Worm (Caenorhabditis elegans) whole organism, young adult: ENCODE measurements around the gene frpr-4.

Source experiments
- B0035.1 ChIP-seq: sonication (generic microtip); optimal IDR thresholded peaks from 2 replicates; lab custom pipeline; 2016; ENCODE audit warnings: missing genetic modification characterization, mild to moderate bottlenecking, missing compliant biosample characterization, missing genotype, missing genetic modification reagents
- C06A6.2 ChIP-seq: fragments of 200-800 bp; sonication (Bioruptor generic); conservative IDR thresholded peaks from 2 replicates; pipeline ENCODE4 v1.3.6; 2022; ENCODE audit warnings: missing genetic modification characterization, missing compliant biosample characterization
- D2030.7 ChIP-seq: fragments of 200-800 bp; sonication (Bioruptor generic); IDR thresholded peaks from 2 replicates; pipeline ENCODE4 v1.3.6; 2022; ENCODE audit warnings: missing genetic modification reagents, missing genetic modification characterization, missing compliant biosample characterization
- F10E7.11 ChIP-seq: sonication (generic microtip); optimal IDR thresholded peaks from 2 replicates; lab custom pipeline; 2017; ENCODE audit warnings: mild to moderate bottlenecking, missing genetic modification characterization, moderate library complexity, missing compliant biosample characterization
- F33H1.4 ChIP-seq: fragments of 200-800 bp; sonication (Bioruptor generic); IDR thresholded peaks from 2 replicates; pipeline ENCODE4 v1.3.6; 2022; ENCODE audit warnings: missing genetic modification reagents, missing genetic modification characterization, missing compliant biosample characterization
- F39B2.1 ChIP-seq: fragments of 200-800 bp; sonication (Bioruptor generic); IDR thresholded peaks from 2 replicates; pipeline ENCODE4 v1.3.6; 2022; ENCODE audit warnings: missing genetic modification reagents, missing genetic modification characterization, missing compliant biosample characterization
- K12H6.12 ChIP-seq: fragments of 200-800 bp; sonication (Bioruptor generic); optimal IDR thresholded peaks from 2 replicates; lab custom pipeline; 2018; ENCODE audit warnings: mild to moderate bottlenecking, missing genetic modification characterization, missing compliant biosample characterization
- T26A5.8 ChIP-seq: sonication (generic microtip); optimal IDR thresholded peaks from 2 replicates; lab custom pipeline; 2016; ENCODE audit warnings: missing genetic modification characterization, missing compliant biosample characterization
- Y56A3A.18 ChIP-seq: fragments of 200-800 bp; sonication (Bioruptor generic); IDR thresholded peaks from 2 replicates; pipeline ENCODE4 v1.3.6; 2022; ENCODE audit warnings: missing genetic modification reagents, missing genetic modification characterization, missing compliant biosample characterization
- akir-1 ChIP-seq: fragments of 200-800 bp; sonication (Bioruptor generic); optimal IDR thresholded peaks from 2 replicates; lab custom pipeline; 2018; ENCODE audit warnings: mild to moderate bottlenecking, missing genetic modification characterization, moderate library complexity, missing compliant biosample characterization
- ama-1 ChIP-seq, 3 experiments: fragments of 150-350 bp in 1 of 3; sonication (generic microtip) in 2 of 3; optimal IDR thresholded peaks; 2 replicates each; lab custom pipeline; 2014 to 2018; ENCODE audit warnings: missing biosample characterization in 2 of 3, missing genetic modification characterization in 2 of 3, missing genetic modification reagents in 2 of 3
- aptf-3 ChIP-seq: fragments of 200-800 bp; sonication (Bioruptor generic); IDR thresholded peaks from 2 replicates; pipeline ENCODE4 v1.3.6; 2022; ENCODE audit warnings: missing genetic modification characterization, missing compliant biosample characterization
- atf-7 ChIP-seq: sonication (generic microtip); optimal IDR thresholded peaks from 2 replicates; lab custom pipeline; 2017; ENCODE audit warnings: mild to moderate bottlenecking, missing genetic modification characterization, missing compliant biosample characterization
- attf-3 ChIP-seq: fragments of 200-800 bp; sonication (Bioruptor generic); conservative IDR thresholded peaks from 2 replicates; pipeline ENCODE4 v1.3.6; 2022; ENCODE audit warnings: missing genetic modification reagents, missing genetic modification characterization, missing compliant biosample characterization
- attf-5 ChIP-seq: fragments of 200-800 bp; sonication (Bioruptor generic); optimal IDR thresholded peaks from 2 replicates; lab custom pipeline; 2018; ENCODE audit warnings: mild to moderate bottlenecking, missing genetic modification characterization, missing compliant biosample characterization
- ccch-3 ChIP-seq: fragments of 200-800 bp; sonication (Bioruptor generic); optimal IDR thresholded peaks from 2 replicates; lab custom pipeline; 2018; ENCODE audit warnings: mild to moderate bottlenecking, missing genetic modification characterization, missing compliant biosample characterization
- ceh-40 ChIP-seq: fragments of 200-800 bp; sonication (Bioruptor generic); IDR thresholded peaks from 2 replicates; pipeline ENCODE4 v1.3.6; 2022; ENCODE audit warnings: missing genetic modification characterization, missing compliant biosample characterization
- die-1 ChIP-seq: sonication (generic microtip); optimal IDR thresholded peaks from 2 replicates; lab custom pipeline; 2016; ENCODE audit warnings: missing genotype, mild to moderate bottlenecking, missing genetic modification characterization, missing compliant biosample characterization
- dpff-1 ChIP-seq: sonication (generic microtip); optimal IDR thresholded peaks from 2 replicates; lab custom pipeline; 2017; ENCODE audit warnings: mild to moderate bottlenecking, missing genetic modification characterization, missing compliant biosample characterization
- dpl-1 ChIP-seq: fragments of 150-350 bp; optimal IDR thresholded peaks from 2 replicates; lab custom pipeline; 2014; ENCODE audit warnings: missing biosample characterization, missing genetic modification reagents, missing genetic modification characterization
- egrh-3 ChIP-seq: fragments of 200-800 bp; sonication (Bioruptor generic); IDR thresholded peaks from 2 replicates; pipeline ENCODE4 v1.3.6; 2022; ENCODE audit warnings: missing genetic modification reagents, missing genetic modification characterization, missing compliant biosample characterization
- ets-4 ChIP-seq: fragments of 200-800 bp; sonication (Bioruptor generic); optimal IDR thresholded peaks from 2 replicates; lab custom pipeline; 2018; ENCODE audit warnings: mild to moderate bottlenecking, missing genetic modification characterization, missing compliant biosample characterization
- gei-17 ChIP-seq: fragments of 200-800 bp; sonication (Bioruptor generic); optimal IDR thresholded peaks from 2 replicates; lab custom pipeline; 2018; ENCODE audit warnings: mild to moderate bottlenecking, missing genetic modification characterization, missing compliant biosample characterization
- him-1 ChIP-seq: sonication (generic microtip); optimal IDR thresholded peaks from 2 replicates; lab custom pipeline; 2016; ENCODE audit warnings: missing genotype, missing genetic modification reagents, missing genetic modification characterization, missing compliant biosample characterization
- hlh-26 ChIP-seq: fragments of 200-800 bp; sonication (Bioruptor generic); conservative IDR thresholded peaks from 2 replicates; pipeline ENCODE4 v1.3.6; 2022; ENCODE audit warnings: missing genetic modification reagents, missing genetic modification characterization, missing compliant biosample characterization
- hrde-1 ChIP-seq: sonication (generic microtip); optimal IDR thresholded peaks from 2 replicates; lab custom pipeline; 2016; ENCODE audit warnings: missing genetic modification characterization, mild to moderate bottlenecking, missing compliant biosample characterization, moderate library complexity, missing genotype, missing genetic modification reagents, borderline replicate concordance
- lag-1 ChIP-seq: fragments of 200-800 bp; sonication (Bioruptor generic); IDR thresholded peaks from 2 replicates; pipeline ENCODE4 v1.3.6; 2022; ENCODE audit warnings: missing genetic modification reagents, missing genetic modification characterization, missing compliant biosample characterization
- let-607 ChIP-seq, 2 experiments: fragments of 200-800 bp in 1 of 2; sonication (Bioruptor generic) in 1 of 2; sonication (generic microtip) in 1 of 2; optimal IDR thresholded peaks; 2 replicates each; lab custom pipeline; 2016 to 2018; ENCODE audit warnings: mild to moderate bottlenecking in 2 of 2, missing compliant biosample characterization in 2 of 2, missing genetic modification characterization in 2 of 2, moderate library complexity in 2 of 2, missing genotype in 1 of 2
- lin-26 ChIP-seq: fragments of 200-800 bp; sonication (Bioruptor generic); IDR thresholded peaks from 2 replicates; pipeline ENCODE4 v1.3.6; 2022; ENCODE audit warnings: missing genetic modification reagents, missing genetic modification characterization, missing compliant biosample characterization
- lin-35 ChIP-seq, 3 experiments: fragments of 150-350 bp in 2 of 3; sonication (generic microtip) in 1 of 3; optimal IDR thresholded peaks; 2 replicates each; lab custom pipeline; 2014 to 2018; ENCODE audit warnings: missing biosample characterization in 3 of 3, missing genetic modification characterization in 3 of 3, missing genetic modification reagents in 3 of 3
- madf-3 ChIP-seq: fragments of 200-800 bp; sonication (Bioruptor generic); IDR thresholded peaks from 2 replicates; pipeline ENCODE4 v1.3.6; 2022; ENCODE audit warnings: missing genetic modification reagents, missing genetic modification characterization, missing compliant biosample characterization
- madf-8 ChIP-seq: fragments of 200-800 bp; sonication (Bioruptor generic); conservative IDR thresholded peaks from 2 replicates; pipeline ENCODE4 v1.3.6; 2022; ENCODE audit warnings: missing genetic modification reagents, missing genetic modification characterization, missing compliant biosample characterization
- mel-28 ChIP-seq: sonication (generic microtip); optimal IDR thresholded peaks from 2 replicates; lab custom pipeline; 2016; ENCODE audit warnings: borderline replicate concordance, mild to moderate bottlenecking, missing genetic modification characterization, missing compliant biosample characterization
- nhr-27 ChIP-seq: fragments of 200-800 bp; sonication (Bioruptor generic); optimal IDR thresholded peaks from 2 replicates; lab custom pipeline; 2018; ENCODE audit warnings: mild to moderate bottlenecking, missing genetic modification characterization, moderate library complexity, missing compliant biosample characterization
- pbrm-1 ChIP-seq: fragments of 200-800 bp; sonication (Bioruptor generic); IDR thresholded peaks from 2 replicates; pipeline ENCODE4 v1.3.6; 2022; ENCODE audit warnings: missing genetic modification reagents, missing genetic modification characterization, missing compliant biosample characterization
- sdz-38 ChIP-seq: sonication (generic microtip); optimal IDR thresholded peaks from 2 replicates; lab custom pipeline; 2016; ENCODE audit warnings: missing genotype, missing genetic modification characterization, missing compliant biosample characterization
- snpc-3.4 ChIP-seq: sonication (generic microtip); optimal IDR thresholded peaks from 2 replicates; lab custom pipeline; 2017; ENCODE audit warnings: missing genetic modification characterization, mild to moderate bottlenecking, missing compliant biosample characterization, antibody characterized with exemption, moderate library complexity, missing genotype, missing genetic modification reagents
- somi-1 ChIP-seq: fragments of 200-800 bp; sonication (Bioruptor generic); optimal IDR thresholded peaks from 2 replicates; lab custom pipeline; 2018; ENCODE audit warnings: mild to moderate bottlenecking, missing genetic modification characterization, missing compliant biosample characterization
- unc-62 ChIP-seq: fragments of 150-350 bp; optimal IDR thresholded peaks from 2 replicates; lab custom pipeline; 2014; ENCODE audit warnings: missing biosample characterization, missing genetic modification reagents, missing genetic modification characterization
- ztf-18 ChIP-seq: sonication (generic microtip); optimal IDR thresholded peaks from 2 replicates; lab custom pipeline; 2016; ENCODE audit warnings: missing genotype, mild to moderate bottlenecking, missing genetic modification characterization, missing compliant biosample characterization
- ztf-28 ChIP-seq: fragments of 200-800 bp; sonication (Bioruptor generic); IDR thresholded peaks from 2 replicates; pipeline ENCODE4 v1.3.6; 2022; ENCODE audit warnings: missing genetic modification reagents, missing genetic modification characterization, missing compliant biosample characterization

The frpr-4 gene

DNA sequence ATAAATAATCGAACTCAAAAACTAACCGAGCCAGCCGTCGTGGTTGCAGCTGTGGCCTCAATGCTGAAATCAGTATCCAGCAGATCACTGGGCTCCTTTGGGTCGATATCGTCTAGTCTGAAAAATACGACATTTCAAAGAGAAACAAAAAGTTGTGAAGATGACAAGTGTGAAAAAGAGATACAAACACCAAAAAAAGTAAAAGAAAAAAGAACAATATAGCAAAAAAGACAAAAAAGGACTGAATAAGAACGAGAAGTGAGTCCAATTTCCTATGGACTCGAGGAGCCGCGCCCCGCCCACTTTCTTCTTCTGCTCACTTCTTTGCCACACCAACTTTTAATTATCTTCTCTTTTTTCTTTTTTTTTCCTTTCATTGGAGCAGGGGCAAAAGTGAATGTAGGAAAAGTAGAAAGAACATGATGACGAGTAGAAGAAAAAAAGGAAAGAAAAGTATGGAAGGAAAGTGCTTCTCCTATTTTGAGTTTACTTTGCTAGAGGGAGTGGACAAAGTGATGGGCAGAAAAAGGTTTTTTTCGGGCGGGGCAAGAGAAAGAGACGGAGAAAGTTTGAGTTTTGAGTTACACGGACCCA is 16.5 kb upstream of the frpr-4 start, which contains the start of gene drn-1:
drn-1 (minus strand) TSS at position 117 of the 594 bp plus-strand sequence.
- TF ChIP-seq Y56A3A.18 = no peak

DNA sequence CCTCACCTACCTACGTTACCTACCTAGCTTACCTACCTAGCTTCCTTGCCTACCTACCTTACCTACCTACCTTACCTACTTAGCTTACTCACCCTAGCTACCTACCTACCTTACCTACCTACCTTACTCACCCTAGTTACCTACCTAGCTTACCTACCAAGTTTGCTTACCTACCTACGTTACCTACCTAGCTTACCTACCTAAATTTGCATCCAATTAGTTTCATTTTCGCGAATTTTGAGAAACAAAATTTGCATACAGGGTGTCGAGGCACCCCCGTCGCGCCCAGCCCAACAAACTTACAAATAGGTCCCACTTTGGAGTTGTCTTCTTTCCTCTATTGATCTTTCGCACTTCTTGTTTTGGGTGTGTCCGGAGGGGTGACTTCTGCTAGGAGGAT is 13.6 kb upstream of the frpr-4 start:
- TF ChIP-seq dpl-1 (GFP tag; lab: Kevin White, UChicago) (no peak), let-607 (tag; optimal IDR thresholded peaks at IDR 0.05; lab: Kevin White, UChicago) (no peak), nhr-27 (no peak)

DNA sequence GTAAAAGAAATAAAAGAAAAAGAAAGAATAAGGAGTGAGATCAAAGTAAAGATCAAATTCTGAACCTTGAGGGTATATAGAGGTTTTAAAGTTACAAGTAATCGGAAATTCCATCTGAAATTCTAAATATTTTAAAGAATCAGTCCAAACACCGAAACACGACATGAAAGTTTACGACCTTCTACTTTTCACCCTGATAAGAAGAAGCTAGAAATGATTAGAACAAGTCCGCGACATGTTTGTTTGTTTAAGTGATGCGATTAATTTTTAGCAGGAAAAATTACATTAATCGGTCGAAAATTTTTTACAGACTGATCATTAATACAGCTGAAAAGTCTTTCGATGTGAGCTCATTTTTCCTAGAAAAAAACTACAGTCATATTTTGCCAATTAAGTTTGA is 9.3 kb upstream of the frpr-4 start:
- TF ChIP-seq ama-1 (optimal IDR thresholded peaks at IDR 0.05; lab: Kevin White, UChicago) = no peak
- no peak for TF ChIP-seq ama-1 (GFP tag; optimal IDR thresholded peaks at IDR 0.05; lab: Kevin White, UChicago)
- TF ChIP-seq lag-1 (GFP tag; lab: Robert Waterston, UW) = no peak
- TF ChIP-seq F33H1.4 = no peak
- TF ChIP-seq lin-26 (GFP tag; lab: Robert Waterston, UW) = no peak
- no peak for TF ChIP-seq ztf-18 (tag; lab: Kevin White, UChicago)
- TF ChIP-seq atf-7 (tag; lab: Kevin White, UChicago) = no peak
- TF ChIP-seq T26A5.8 (tag; lab: Kevin White, UChicago) = no peak

DNA sequence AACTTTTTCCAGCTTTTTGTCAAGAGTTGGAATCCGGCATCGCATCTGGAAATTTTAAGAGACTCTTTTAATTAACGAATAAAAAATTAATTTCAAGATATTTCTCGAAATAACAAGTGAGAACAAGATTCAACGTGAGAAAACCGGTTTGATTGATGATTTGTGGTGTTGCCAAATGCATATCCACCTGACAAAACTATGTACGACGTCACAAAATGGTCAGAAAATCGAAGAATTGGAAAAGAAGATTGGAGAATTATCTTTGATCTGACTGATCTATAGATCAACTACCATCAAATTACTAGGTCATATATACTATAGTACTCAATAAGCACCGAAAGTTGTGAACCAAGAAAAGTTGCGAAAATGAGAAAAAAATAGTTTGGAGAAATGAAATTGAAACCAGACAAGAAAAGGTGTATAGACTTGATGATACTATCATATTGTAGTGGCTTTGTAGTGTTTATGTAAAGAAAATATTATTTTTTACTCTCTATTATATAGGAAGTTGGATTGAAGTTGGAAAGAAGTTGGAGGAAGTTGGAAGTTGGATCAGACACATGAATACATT is 8.5 kb downstream of the frpr-4 start, which contains the start of gene ptr-6:
ptr-6 (minus strand) TSS at position 47 of the 571 bp plus-strand sequence.
- TF ChIP-seq F10E7.11 (tag; lab: Kevin White, UChicago) (no peak), D2030.7 (GFP tag; lab: Robert Waterston, UW) (no peak), pbrm-1 (GFP tag; lab: Robert Waterston, UW) (no peak), mel-28 (tag; lab: Kevin White, UChicago) (no peak), hrde-1 (tag; lab: Kevin White, UChicago) (no peak), ceh-40 (GFP tag; lab: Robert Waterston, UW) (no peak), somi-1 (GFP tag; lab: Kevin White, UChicago) (no peak), dpff-1 (tag; lab: Kevin White, UChicago) (no peak), ztf-28 (GFP tag; lab: Robert Waterston, UW) (no peak), F39B2.1 (no peak), die-1 (tag; lab: Kevin White, UChicago) (no peak), attf-5 (GFP tag; lab: Kevin White, UChicago) (no peak), him-1 (tag; lab: Kevin White, UChicago) (no peak), unc-62 (GFP tag; lab: Kevin White, UChicago) (no peak), ccch-3 (no peak), K12H6.12 (tag; lab: Kevin White, UChicago) (no peak), akir-1 (GFP tag; lab: Kevin White, UChicago) (no peak)

DNA sequence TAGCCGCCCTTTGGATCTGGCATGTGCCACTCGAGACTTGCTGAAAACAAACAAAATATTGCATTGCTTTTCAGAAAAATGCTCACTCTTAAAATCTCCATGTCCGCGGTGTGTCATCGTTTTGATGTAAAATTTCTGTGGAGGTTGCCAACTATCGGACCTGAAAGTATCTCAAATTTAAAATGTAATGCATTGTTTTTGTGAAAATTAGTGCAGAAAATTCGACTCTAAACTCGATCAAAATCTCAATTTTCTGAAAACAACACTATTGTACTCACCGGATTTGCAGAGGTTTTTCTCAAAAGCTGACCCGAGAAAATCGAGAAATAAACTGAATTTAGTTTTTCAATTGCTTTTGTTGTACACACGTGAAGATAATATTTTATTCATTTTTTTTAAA is 13.8 kb downstream of the frpr-4 start, which contains the start of gene T16D1.1:
T16D1.1 (minus strand) TSS at position 101 of the 400 bp plus-strand sequence.
- TF ChIP-seq lin-26 (GFP tag; lab: Robert Waterston, UW) (no peak), madf-3 (GFP tag; lab: Robert Waterston, UW) (no peak), ama-1 (optimal IDR thresholded peaks at IDR 0.05; lab: Kevin White, UChicago) (no peak), ama-1 (GFP tag; optimal IDR thresholded peaks at IDR 0.05; lab: Kevin White, UChicago) (no peak), hlh-26 (no peak), ets-4 (GFP tag; lab: Kevin White, UChicago) (no peak), madf-8 (GFP tag; lab: Robert Waterston, UW) (no peak), sdz-38 (tag; lab: Kevin White, UChicago) (no peak), lag-1 (GFP tag; lab: Robert Waterston, UW) (no peak), lin-35 (GFP tag; optimal IDR thresholded peaks at IDR 0.05; lab: Kevin White, UChicago) (no peak), aptf-3 (GFP tag; lab: Robert Waterston, UW) (no peak), snpc-3.4 (no peak), attf-3 (no peak), B0035.1 (tag; lab: Kevin White, UChicago) (no peak), C06A6.2 (GFP tag; lab: Robert Waterston, UW) (no peak), egrh-3 (GFP tag; lab: Robert Waterston, UW) (no peak), gei-17 (GFP tag; lab: Kevin White, UChicago) (no peak), F10E7.11 (tag; lab: Kevin White, UChicago) (no peak)
